Worm (Caenorhabditis elegans): ENCODE measurements around the gene cbs-1.

DNA sequence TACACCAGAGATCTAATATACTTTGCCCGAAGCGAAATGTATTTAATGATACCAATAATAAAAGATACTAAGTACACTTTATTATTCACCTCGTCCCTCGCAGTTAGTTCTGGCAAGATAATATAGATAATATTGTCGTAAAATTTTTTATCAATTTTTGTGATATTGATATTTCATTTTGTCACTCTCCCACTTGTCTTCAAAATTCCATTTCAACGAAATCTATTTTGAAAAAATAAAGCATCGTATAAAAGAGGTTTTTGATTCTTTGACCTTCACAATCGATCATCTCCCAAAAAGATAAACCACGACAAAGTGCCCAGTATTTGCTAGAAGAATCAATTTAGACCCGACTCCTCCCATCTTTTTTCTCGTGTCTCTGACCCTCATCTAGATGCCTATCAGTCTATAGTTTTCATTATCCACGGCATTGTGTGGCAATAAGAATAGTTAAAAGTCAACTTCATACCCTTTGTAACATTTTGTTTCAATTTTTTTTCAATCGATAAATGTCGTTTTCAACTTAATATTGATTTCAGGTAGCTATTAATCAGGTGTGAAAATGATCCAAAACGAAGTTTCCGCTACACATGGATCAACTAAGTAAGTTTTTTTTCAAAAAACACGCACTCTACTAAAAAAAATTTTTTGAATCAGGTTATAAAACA is at the start of gene cbs-1:
- no peak for TF ChIP-seq zag-1 (tag; optimal IDR thresholded peaks at IDR 0.05)
- no peak for TF ChIP-seq unc-39 (tag; optimal IDR thresholded peaks at IDR 0.05)
- TF ChIP-seq dmd-9 (GFP tag; IDR thresholded peaks at IDR 0.05) = no peak
- TF ChIP-seq unc-62 (GFP tag; optimal IDR thresholded peaks at IDR 0.05 in 1 of 2) = peak in 1 of 2 experiments; percentile 86
- TF ChIP-seq unc-62 (tag; optimal IDR thresholded peaks at IDR 0.05) = no peak
- TF ChIP-seq hif-1 (tag; optimal IDR thresholded peaks at IDR 0.05) = no peak
- no peak for TF ChIP-seq ztf-11 (tag; optimal IDR thresholded peaks at IDR 0.05)
- TF ChIP-seq daf-19 (GFP tag; conservative IDR thresholded peaks at IDR 0.05) = no peak
- TF ChIP-seq ama-1 (optimal IDR thresholded peaks at IDR 0.05) = no peak
